Fruit fly (Drosophila melanogaster) Kc167 (cell line): ENCODE results near the gene Herc4.

ENCODE experiments used
- Myc ChIP-seq: fragments of >200 bp; optimal IDR thresholded peaks from 2 replicates; lab custom pipeline; 2017; ENCODE audit warnings: missing external identifiers
- Sin3A ChIP-seq: fragments of >200 bp; optimal IDR thresholded peaks from 2 replicates; lab custom pipeline; 2018; ENCODE audit warnings: missing external identifiers
- h ChIP-seq: fragments of >200 bp; optimal IDR thresholded peaks from 3 replicates; lab custom pipeline; 2018; ENCODE audit warnings: missing external identifiers
- insv ChIP-seq: fragments of >200 bp; optimal IDR thresholded peaks from 3 replicates; lab custom pipeline; 2018; ENCODE audit warnings: missing external identifiers
- psq ChIP-seq: fragments of >200 bp; optimal IDR thresholded peaks from 2 replicates; lab custom pipeline; 2017; ENCODE audit warnings: missing external identifiers
- ttk ChIP-seq: sonication (Bioruptor generic); optimal IDR thresholded peaks from 2 replicates; lab custom pipeline; 2017; ENCODE audit warnings: missing external identifiers

The Herc4 gene

DNA sequence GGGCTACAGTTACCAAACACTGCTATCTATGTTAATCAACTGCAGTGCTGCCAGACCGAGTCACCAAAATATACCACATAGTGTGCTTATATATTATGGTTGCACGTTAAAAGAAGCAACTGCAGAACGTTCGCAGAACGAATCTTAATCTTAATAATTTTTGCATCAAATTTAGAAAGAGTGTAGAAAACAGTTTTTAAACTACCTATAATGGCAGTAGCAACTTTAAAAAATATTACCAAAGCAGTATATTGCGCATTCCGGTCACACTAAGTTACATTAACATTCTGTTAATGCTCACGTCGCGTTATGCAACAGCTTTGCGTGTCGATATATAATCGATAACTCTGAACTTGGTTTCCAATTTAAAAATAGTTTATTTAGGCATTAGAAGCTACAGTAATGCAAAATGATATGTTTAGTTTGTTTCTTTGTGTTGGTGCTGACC is 28.7 kb downstream of the Herc4 start, which contains the start of gene indra:
Gene indra, minus strand, starts transcription at position 271 of the 448 bp plus-strand sequence.
- TF ChIP-seq psq (lab: Kevin White, UChicago): no peak
- TF ChIP-seq Myc (lab: Kevin White, UChicago): no peak
- TF ChIP-seq insv (lab: Kevin White, UChicago): no peak
- TF ChIP-seq Sin3A: no peak
- no peak for TF ChIP-seq ttk (lab: Kevin White, UChicago)
- TF ChIP-seq h (lab: Kevin White, UChicago): no peak

DNA sequence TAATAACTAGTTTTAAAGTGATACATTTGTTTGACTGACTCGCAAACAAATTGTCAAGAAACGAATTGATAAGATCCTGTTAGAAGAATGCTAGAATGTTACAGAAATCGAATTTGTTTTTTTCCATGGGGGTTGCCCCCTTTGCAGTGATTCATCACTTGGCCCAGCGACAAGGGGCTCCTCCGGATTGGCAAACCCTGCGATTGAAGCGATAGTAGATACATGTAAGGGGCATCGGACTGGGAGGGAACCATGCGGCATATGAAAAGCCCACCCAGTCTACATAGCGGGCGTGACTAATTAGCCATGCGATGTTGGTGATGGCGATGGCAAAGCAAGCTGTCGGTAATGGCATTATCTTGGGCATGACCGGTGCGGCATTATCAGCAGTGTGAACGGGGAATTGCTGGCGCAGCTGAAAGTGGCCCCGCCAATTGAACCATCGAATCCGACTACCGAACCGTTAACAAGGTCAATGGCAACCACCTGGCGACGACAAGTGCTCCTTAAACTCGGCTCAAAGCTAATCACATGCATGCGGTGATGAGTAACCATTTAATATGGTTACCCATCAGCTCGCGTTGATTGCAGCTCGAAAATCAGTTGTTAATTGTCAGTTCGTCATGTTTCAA is 33.6 kb downstream of the Herc4 start:
- no peak for TF ChIP-seq Sin3A
- no peak for TF ChIP-seq ttk (lab: Kevin White, UChicago)
- TF ChIP-seq Myc (lab: Kevin White, UChicago): no peak
- no peak for TF ChIP-seq insv (lab: Kevin White, UChicago)
- TF ChIP-seq h (lab: Kevin White, UChicago): no peak
- TF ChIP-seq psq (lab: Kevin White, UChicago): no peak

DNA sequence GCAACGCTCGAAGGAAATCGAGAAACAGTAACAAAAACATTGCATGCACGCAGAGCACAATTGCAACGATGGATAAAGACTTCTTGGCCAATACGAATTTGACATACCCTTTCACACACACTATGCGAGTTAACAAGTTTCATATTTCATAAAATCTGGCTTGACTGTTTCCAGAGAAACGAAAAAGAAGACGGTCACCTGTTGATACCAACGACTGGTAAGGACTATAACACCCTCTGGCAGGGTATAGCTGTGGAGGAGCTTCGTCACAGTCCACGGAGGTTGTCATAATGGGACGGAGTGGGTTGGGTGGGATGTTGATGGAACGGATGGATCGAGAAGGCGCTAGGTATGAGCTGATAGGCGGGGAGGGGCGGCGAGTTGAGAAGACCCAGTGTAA is 34.8 kb downstream of the Herc4 start:
- no peak for TF ChIP-seq Myc (lab: Kevin White, UChicago)
- no peak for TF ChIP-seq insv (lab: Kevin White, UChicago)
- TF ChIP-seq Sin3A: no peak
- no peak for TF ChIP-seq psq (lab: Kevin White, UChicago)
- no peak for TF ChIP-seq ttk (lab: Kevin White, UChicago)
- no peak for TF ChIP-seq h (lab: Kevin White, UChicago)

DNA sequence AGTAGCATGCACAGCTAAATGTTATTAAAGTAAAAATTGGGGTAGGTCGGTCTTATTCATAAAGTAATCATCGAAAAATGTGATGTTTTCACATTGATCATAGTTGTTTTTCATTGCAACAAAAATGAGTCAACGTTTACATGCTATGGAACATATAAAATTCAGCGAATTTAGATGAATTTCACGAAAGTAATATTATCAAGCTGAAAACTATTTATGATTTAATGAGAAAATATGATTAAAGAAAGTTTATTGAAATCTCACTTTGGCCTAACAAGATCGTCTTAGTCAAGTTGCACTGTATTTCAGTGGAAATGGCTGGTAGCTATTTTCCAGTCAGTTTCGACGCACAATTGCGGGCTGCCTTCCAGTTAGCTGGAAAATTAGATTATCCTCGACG is 35.4 kb downstream of the Herc4 start:
- no peak for TF ChIP-seq Sin3A
- no peak for TF ChIP-seq ttk (lab: Kevin White, UChicago)
- TF ChIP-seq Myc (lab: Kevin White, UChicago): no peak
- TF ChIP-seq psq (lab: Kevin White, UChicago): no peak
- no peak for TF ChIP-seq insv (lab: Kevin White, UChicago)
- TF ChIP-seq h (lab: Kevin White, UChicago): no peak

DNA sequence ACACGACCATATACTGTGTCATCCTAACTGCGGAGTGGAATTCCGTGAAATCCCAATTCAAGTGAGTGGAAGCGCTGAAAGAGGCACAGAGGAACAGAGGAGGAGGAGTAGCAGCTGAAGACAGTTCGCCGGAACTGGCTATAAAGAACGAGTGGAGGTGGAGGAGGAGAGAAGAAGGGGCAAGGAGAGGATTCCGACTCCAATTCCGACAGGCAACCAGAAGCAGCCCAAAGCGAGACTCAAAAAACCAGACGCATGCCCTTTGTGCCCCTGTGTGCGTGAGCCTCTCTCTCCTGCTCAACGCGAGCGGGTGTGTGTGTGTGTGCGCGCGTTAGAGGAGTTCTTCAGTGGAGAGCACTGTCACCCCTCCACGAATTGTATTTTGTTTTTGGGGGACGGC is 35.9 kb downstream of the Herc4 start:
- TF ChIP-seq h (lab: Kevin White, UChicago) (no peak), insv (lab: Kevin White, UChicago) (no peak), ttk (lab: Kevin White, UChicago) (no peak), Sin3A (no peak), psq (lab: Kevin White, UChicago) (no peak), Myc (lab: Kevin White, UChicago) (no peak)

DNA sequence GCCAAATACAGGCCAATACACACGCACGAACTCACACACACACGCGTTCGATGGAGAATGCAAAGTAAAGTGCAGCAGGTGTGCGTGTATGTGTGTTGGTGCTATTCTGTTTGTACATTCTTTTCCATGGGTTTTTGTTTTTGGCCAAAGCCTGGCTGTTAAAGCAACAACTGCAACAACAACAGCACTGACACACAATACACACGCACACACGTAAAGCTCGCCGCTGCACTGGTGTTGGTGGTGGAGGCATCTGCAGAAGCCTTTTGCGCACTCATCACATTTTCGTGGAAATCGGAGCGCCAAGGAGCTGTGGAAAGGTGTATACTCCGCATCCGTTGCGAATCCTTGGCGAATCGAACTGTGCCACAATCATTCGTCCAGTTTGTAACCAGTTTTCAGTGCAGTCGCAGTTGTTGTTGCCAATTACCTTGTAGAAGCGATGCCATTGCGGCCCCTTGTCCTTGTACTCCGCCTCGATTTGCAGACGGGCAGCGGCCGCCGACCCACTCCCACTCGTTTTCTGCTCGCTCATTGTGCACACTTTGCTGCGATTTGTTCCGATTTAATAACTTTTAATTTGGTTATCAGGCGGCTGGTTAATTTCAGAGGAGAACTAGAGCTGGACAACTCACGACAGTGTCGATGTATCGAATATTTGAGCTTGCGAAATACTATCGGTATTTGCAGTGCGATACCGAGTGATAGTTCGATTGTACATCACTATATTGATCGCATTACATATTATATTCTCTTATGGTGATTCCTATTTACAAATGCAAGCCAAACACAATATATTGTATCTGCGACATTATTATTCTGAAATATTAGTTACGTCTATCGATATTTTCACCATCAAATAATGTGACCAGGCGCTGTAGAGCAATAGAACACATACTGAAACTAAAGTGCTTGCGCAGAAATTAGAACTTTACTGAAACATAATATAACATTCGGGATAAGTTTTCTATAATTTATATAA is 36.7 kb downstream of the Herc4 start:
- TF ChIP-seq psq (lab: Kevin White, UChicago) (peak; percentile 85), h (lab: Kevin White, UChicago) (no peak)

DNA sequence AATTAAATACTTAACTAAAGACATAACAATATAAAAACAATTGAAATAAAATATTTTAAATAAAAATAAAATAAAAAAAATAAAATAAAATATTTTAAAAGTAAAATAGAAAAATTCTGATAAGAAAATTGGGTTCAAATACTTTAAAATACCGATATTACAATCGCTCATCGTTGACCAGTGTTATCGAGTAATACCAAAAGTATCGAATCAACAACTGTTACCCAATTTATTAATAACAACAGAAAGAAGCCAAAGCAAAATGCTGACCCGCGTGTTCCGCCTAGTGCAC is 37.4 kb downstream of the Herc4 start, which contains the start of gene CG9166:
Gene CG9166, plus strand, starts transcription at position 193 of the 292 bp plus-strand sequence.
- no peak for TF ChIP-seq Sin3A
- no peak for TF ChIP-seq h (lab: Kevin White, UChicago)
- TF ChIP-seq Myc (lab: Kevin White, UChicago): no peak
- peak; percentile 31 for TF ChIP-seq psq (lab: Kevin White, UChicago)

DNA sequence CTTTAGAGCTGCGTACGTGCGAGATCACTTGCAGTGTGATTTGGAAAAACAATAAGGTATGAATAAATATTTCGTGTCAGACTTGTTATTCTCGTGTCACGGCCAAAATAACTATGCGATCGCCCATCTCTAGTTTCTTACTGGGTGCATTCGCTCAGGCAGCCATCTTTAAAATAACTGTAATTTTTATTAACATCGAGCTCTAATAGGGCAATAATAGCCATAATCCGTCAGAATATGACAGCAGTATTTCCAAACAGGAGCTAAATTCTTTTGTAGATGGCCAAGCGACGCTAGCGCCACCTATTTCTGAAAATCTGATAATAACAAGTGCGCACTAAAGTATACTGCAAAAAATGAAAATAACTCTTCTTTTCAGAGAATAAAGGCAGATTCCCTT is 38.6 kb downstream of the Herc4 start:
- TF ChIP-seq Myc (lab: Kevin White, UChicago): no peak
- no peak for TF ChIP-seq psq (lab: Kevin White, UChicago)
- TF ChIP-seq h (lab: Kevin White, UChicago): no peak
- TF ChIP-seq ttk (lab: Kevin White, UChicago): no peak
- no peak for TF ChIP-seq insv (lab: Kevin White, UChicago)
- TF ChIP-seq Sin3A: no peak

DNA sequence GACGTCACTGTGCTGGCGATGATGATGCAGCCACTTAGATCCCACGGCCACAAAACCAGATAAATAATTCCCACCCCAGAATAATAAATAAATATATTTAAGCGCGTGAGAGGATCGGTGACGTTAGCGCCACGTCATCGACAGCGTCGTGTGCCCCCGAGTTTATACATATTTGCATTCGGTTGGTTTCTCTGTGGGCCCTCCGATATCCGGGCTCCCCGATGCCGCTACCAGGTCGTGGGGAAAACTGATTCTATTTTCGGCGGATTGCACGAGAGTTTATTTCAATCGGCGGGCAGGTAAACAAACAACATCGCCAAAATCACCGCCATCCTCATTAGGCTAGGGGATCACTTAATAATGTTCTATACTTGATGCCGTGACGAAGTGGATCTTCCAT is 40.7 kb downstream of the Herc4 start:
- TF ChIP-seq insv (lab: Kevin White, UChicago) (no peak), Sin3A (no peak), ttk (lab: Kevin White, UChicago) (no peak), Myc (lab: Kevin White, UChicago) (no peak), h (lab: Kevin White, UChicago) (no peak), psq (lab: Kevin White, UChicago) (no peak)

DNA sequence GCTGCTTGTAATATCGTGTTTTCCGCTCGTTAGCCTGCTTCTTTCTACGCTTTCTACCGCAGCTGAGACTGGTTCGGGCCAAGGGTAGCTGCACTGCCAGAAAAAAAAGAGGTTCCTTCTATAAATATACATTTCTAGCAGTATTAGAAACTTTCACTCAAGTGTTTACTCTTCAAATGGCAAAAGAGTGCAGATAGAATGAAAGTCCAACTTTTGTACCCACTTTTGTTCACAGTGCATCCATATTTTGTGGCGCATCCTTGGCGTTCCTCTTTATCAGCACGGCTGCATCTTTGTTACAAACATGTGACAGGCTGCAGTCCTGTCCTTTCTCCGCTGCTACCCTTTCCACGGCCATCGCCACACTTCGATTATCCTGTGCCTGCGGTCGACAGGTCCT is 44.8 kb downstream of the Herc4 start:
- TF ChIP-seq h (lab: Kevin White, UChicago): no peak
- no peak for TF ChIP-seq insv (lab: Kevin White, UChicago)
- no peak for TF ChIP-seq Sin3A
- TF ChIP-seq ttk (lab: Kevin White, UChicago): no peak
- no peak for TF ChIP-seq psq (lab: Kevin White, UChicago)
- TF ChIP-seq Myc (lab: Kevin White, UChicago): no peak

DNA sequence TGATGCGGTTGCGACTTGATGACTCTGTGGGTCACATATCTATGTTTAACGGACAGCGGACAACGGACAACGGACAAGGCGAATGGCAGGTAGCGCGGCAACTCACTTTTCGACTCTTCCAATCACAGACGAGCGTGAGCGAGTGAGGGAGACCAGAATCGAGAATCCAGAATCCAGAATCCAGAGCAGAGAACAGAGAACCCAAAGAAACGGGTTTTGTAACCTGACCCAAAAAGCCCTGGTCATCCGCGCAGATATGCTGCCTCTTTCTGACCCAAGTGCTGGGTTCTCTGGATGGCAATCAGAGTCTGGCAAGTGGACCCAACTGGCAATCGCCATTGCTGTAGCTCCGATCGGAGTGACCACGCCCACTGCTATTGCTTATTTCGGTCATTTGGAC is 50.9 kb downstream of the Herc4 start:
- TF ChIP-seq Myc (lab: Kevin White, UChicago) (no peak), Sin3A (no peak), insv (lab: Kevin White, UChicago) (no peak), ttk (lab: Kevin White, UChicago) (no peak), h (lab: Kevin White, UChicago) (no peak), psq (lab: Kevin White, UChicago) (no peak)
